Worm (Caenorhabditis elegans): ENCODE data around the gene R74.7.

Gene R74.7

ce11 chrIII:4170903-4171377 lies 33.3 kb upstream of the R74.7 start, which contains the start of the genes rnf-121 and C16C10.4 (continued):
- TF ChIP-seq dve-1 (tag; optimal IDR thresholded peaks at IDR 0.05) (peak; percentile 65), zip-5 (tag; optimal IDR thresholded peaks at IDR 0.05) (peak; percentile 85), fkh-6 (tag; optimal IDR thresholded peaks at IDR 0.05) (peak; percentile 89), unc-86 (tag; optimal IDR thresholded peaks at IDR 0.05) (peak; percentile 93), pag-3 (tag; optimal IDR thresholded peaks at IDR 0.05; ENCODE audit: borderline replicate concordance) (peak; percentile 37), elt-4 (tag; optimal IDR thresholded peaks at IDR 0.05) (no peak), mec-3 (tag; optimal IDR thresholded peaks at IDR 0.05; ENCODE audit: borderline replicate concordance) (no peak), syd-9 (tag; optimal IDR thresholded peaks at IDR 0.05) (peak; percentile 92), sdc-2 (tag; optimal IDR thresholded peaks at IDR 0.05) (peak; percentile 82), elt-2 (tag; optimal IDR thresholded peaks at IDR 0.05) (peak; percentile 97), sox-2 (GFP tag; IDR thresholded peaks at IDR 0.05) (0 out of 2 replicates have a peak, but pooled peaks have one; percentile 29), ceh-2 (tag; optimal IDR thresholded peaks at IDR 0.05) (peak; percentile 92), dmd-4 (tag; optimal IDR thresholded peaks at IDR 0.05; ENCODE audit: borderline replicate concordance) (peak; percentile 77), ets-4 (tag; optimal IDR thresholded peaks at IDR 0.05) (peak; percentile 69), madf-2 (tag; optimal IDR thresholded peaks at IDR 0.05) (peak; percentile 89), ahr-1 (tag; optimal IDR thresholded peaks at IDR 0.05) (peak; percentile 89), pqm-1 (tag; optimal IDR thresholded peaks at IDR 0.05) (peak; percentile 51), pax-1 (tag; optimal IDR thresholded peaks at IDR 0.05) (no peak), unc-55 (GFP tag; optimal IDR thresholded peaks at IDR 0.05) (no peak), nfya-1 (tag; optimal IDR thresholded peaks at IDR 0.05) (peak; percentile 92), fkh-10 (GFP tag; optimal IDR thresholded peaks at IDR 0.05) (peak; percentile 64), C08G9.2 (tag; optimal IDR thresholded peaks at IDR 0.05) (peak; percentile 91), ceh-45 (GFP tag; IDR thresholded peaks at IDR 0.05) (peak; percentile 81; the same call in 1 of the 2 replicates), lim-6 (tag; optimal IDR thresholded peaks at IDR 0.05) (peak; percentile 73)

ce11 chrIII:4172210-4172609 lies 32.0 kb upstream of the R74.7 start:
- TF ChIP-seq ceh-18 (tag; optimal IDR thresholded peaks at IDR 0.05): no peak
- TF ChIP-seq gmeb-2 (tag; optimal IDR thresholded peaks at IDR 0.05): no peak
- TF ChIP-seq dve-1 (tag; optimal IDR thresholded peaks at IDR 0.05): no peak
- no peak for TF ChIP-seq pat-9 (tag; optimal IDR thresholded peaks at IDR 0.05)
- TF ChIP-seq dmd-4 (tag; optimal IDR thresholded peaks at IDR 0.05; ENCODE audit: borderline replicate concordance): no peak
- TF ChIP-seq fkh-6 (tag; optimal IDR thresholded peaks at IDR 0.05): no peak
- no peak for TF ChIP-seq pax-1 (tag; optimal IDR thresholded peaks at IDR 0.05)
- no peak for TF ChIP-seq ceh-19 (GFP tag; optimal IDR thresholded peaks at IDR 0.05)
- no peak for TF ChIP-seq ceh-34 (tag; optimal IDR thresholded peaks at IDR 0.05)
- no peak for TF ChIP-seq hlh-6 (tag; optimal IDR thresholded peaks at IDR 0.05)
- TF ChIP-seq unc-55 (GFP tag; optimal IDR thresholded peaks at IDR 0.05): no peak
- no peak for TF ChIP-seq K09A11.1 (tag; optimal IDR thresholded peaks at IDR 0.05; ENCODE audit: insufficient read depth)
- TF ChIP-seq hlh-8 (tag; optimal IDR thresholded peaks at IDR 0.05): no peak
- TF ChIP-seq syd-9 (tag; optimal IDR thresholded peaks at IDR 0.05): no peak
- TF ChIP-seq tbx-2 (tag; optimal IDR thresholded peaks at IDR 0.05): no peak
- no peak for TF ChIP-seq ceh-48 (tag; optimal IDR thresholded peaks at IDR 0.05)
- TF ChIP-seq odd-2 (tag; optimal IDR thresholded peaks at IDR 0.05): no peak
- no peak for TF ChIP-seq ahr-1 (tag; optimal IDR thresholded peaks at IDR 0.05)

ce11 chrIII:4175489-4175888 lies 28.7 kb upstream of the R74.7 start:
- TF ChIP-seq tbx-7 (tag; optimal IDR thresholded peaks at IDR 0.05) (no peak), dve-1 (tag; optimal IDR thresholded peaks at IDR 0.05) (no peak), ama-1 (optimal IDR thresholded peaks at IDR 0.05) (no peak), unc-42 (tag; optimal IDR thresholded peaks at IDR 0.05) (no peak), pros-1 (tag; optimal IDR thresholded peaks at IDR 0.05) (no peak), che-1 (tag; optimal IDR thresholded peaks at IDR 0.05) (no peak), fkh-6 (tag; optimal IDR thresholded peaks at IDR 0.05) (no peak), fkh-10 (GFP tag; optimal IDR thresholded peaks at IDR 0.05) (no peak), Y22D7AL.16 (tag; optimal IDR thresholded peaks at IDR 0.05) (no peak), hlh-30 (tag; optimal IDR thresholded peaks at IDR 0.05; ENCODE audit: insufficient read depth) (no peak), K09A11.1 (tag; optimal IDR thresholded peaks at IDR 0.05; ENCODE audit: insufficient read depth) (no peak), unc-86 (tag; optimal IDR thresholded peaks at IDR 0.05) (no peak)

All from whole organism, late embryonic.